Fruit fly (Drosophila melanogaster) whole organism, wandering third instar larva: ENCODE measurements around the gene fax.

Experiments used
- CG9705 ChIP-seq: fragments of 200-800 bp; sonication (Bioruptor generic); optimal IDR thresholded peaks from 2 replicates; lab custom pipeline; 2018; ENCODE audit warnings: missing biosample characterization, mild to moderate bottlenecking, missing genetic modification characterization
- CrebA ChIP-seq: fragments of 200-800 bp; sonication (Bioruptor generic); optimal IDR thresholded peaks from 2 replicates; lab custom pipeline; 2016; ENCODE audit warnings: missing biosample characterization, mild to moderate bottlenecking, missing genetic modification characterization, borderline replicate concordance
- Dfd ChIP-seq: fragments of >200 bp; optimal IDR thresholded peaks from 2 replicates; lab custom pipeline; 2017; ENCODE audit warnings: missing biosample characterization, missing genetic modification characterization
- GATAd ChIP-seq: sonication (Bioruptor generic); optimal IDR thresholded peaks from 2 replicates; lab custom pipeline; 2016; ENCODE audit warnings: missing biosample characterization, missing genetic modification characterization
- Hr83 ChIP-seq: fragments of 200-300 bp; sonication (Bioruptor generic); optimal IDR thresholded peaks from 2 replicates; lab custom pipeline; 2016; ENCODE audit warnings: missing biosample characterization, mild to moderate bottlenecking, missing genetic modification characterization, moderate library complexity; ENCODE audit not compliant: poor library complexity, severe bottlenecking
- Jra ChIP-seq: sonication (Bioruptor generic); optimal IDR thresholded peaks from 2 replicates; lab custom pipeline; 2016; ENCODE audit warnings: missing biosample characterization, missing genetic modification characterization
- Mio ChIP-seq: sonication (Bioruptor generic); optimal IDR thresholded peaks from 2 replicates; lab custom pipeline; 2016; ENCODE audit warnings: missing biosample characterization, missing genetic modification characterization
- Myc ChIP-seq: fragments of >200 bp; optimal IDR thresholded peaks from 2 replicates; lab custom pipeline; 2017
- N ChIP-seq: fragments of >200 bp; optimal IDR thresholded peaks from 2 replicates; lab custom pipeline; 2018; ENCODE audit warnings: missing biosample characterization, missing external identifiers, missing genetic modification characterization
- OdsH ChIP-seq: fragments of 200-800 bp; sonication (Bioruptor generic); optimal IDR thresholded peaks from 2 replicates; lab custom pipeline; 2016; ENCODE audit warnings: missing biosample characterization, mild to moderate bottlenecking, missing genetic modification characterization
- Rel ChIP-seq, 2 experiments: fragments of 200-800 bp; sonication (Bioruptor generic) in 1 of 2; optimal IDR thresholded peaks; 2 replicates in 1 of 2; 3 replicates in 1 of 2; lab custom pipeline; 2016 to 2019; ENCODE audit warnings: mild to moderate bottlenecking in 2 of 2, missing biosample characterization in 2 of 2, missing genetic modification characterization in 2 of 2, moderate library complexity in 1 of 2
- Vsx2 ChIP-seq: fragments of 200-300, 225-300 bp; sonication (Bioruptor generic); optimal IDR thresholded peaks from 2 replicates; lab custom pipeline; 2018; ENCODE audit warnings: missing biosample characterization, missing genetic modification characterization; ENCODE audit not compliant: partially characterized antibody
- br ChIP-seq: fragments of 200-800 bp; sonication (Bioruptor generic); optimal IDR thresholded peaks from 2 replicates; lab custom pipeline; 2016; ENCODE audit warnings: missing biosample characterization, missing genetic modification characterization
- brk ChIP-seq: fragments of 200-800 bp; sonication (Bioruptor generic); optimal IDR thresholded peaks from 2 replicates; lab custom pipeline; 2016; ENCODE audit warnings: missing biosample characterization, mild to moderate bottlenecking, missing genetic modification characterization
- ey ChIP-seq: fragments of 200-800 bp; sonication (Bioruptor generic); optimal IDR thresholded peaks from 2 replicates; lab custom pipeline; 2016; ENCODE audit warnings: missing biosample characterization, missing genetic modification characterization
- foxo ChIP-seq, 2 experiments: fragments of 200-800 bp; sonication (Bioruptor generic); optimal IDR thresholded peaks; 2 replicates in 1 of 2; 3 replicates in 1 of 2; lab custom pipeline; 2016 to 2017; ENCODE audit warnings: missing biosample characterization in 2 of 2, missing genetic modification characterization in 2 of 2
- fru ChIP-seq: fragments of 200-800 bp; sonication (Bioruptor generic); optimal IDR thresholded peaks from 3 replicates; lab custom pipeline; 2016; ENCODE audit warnings: missing biosample characterization, mild to moderate bottlenecking, missing genetic modification characterization
- h ChIP-seq: fragments of 200-800 bp; sonication (Bioruptor generic); optimal IDR thresholded peaks from 3 replicates; lab custom pipeline; 2016; ENCODE audit warnings: missing biosample characterization, mild to moderate bottlenecking, missing genetic modification characterization
- jim ChIP-seq: fragments of 175-275, 200-325 bp; sonication (Bioruptor generic); optimal IDR thresholded peaks from 2 replicates; lab custom pipeline; 2016; ENCODE audit warnings: missing biosample characterization, mild to moderate bottlenecking, missing genetic modification characterization
- lola ChIP-seq: fragments of >200 bp; optimal IDR thresholded peaks from 2 replicates; lab custom pipeline; 2017; ENCODE audit warnings: missing biosample characterization, missing genetic modification characterization
- pan ChIP-seq: fragments of >200 bp; optimal IDR thresholded peaks from 2 replicates; lab custom pipeline; 2017
- rgr ChIP-seq: fragments of 200-800 bp; sonication (Bioruptor generic); optimal IDR thresholded peaks from 3 replicates; lab custom pipeline; 2016; ENCODE audit warnings: missing biosample characterization, mild to moderate bottlenecking, missing genetic modification characterization
- sage ChIP-seq: fragments of 200-800 bp; sonication (Bioruptor generic); optimal IDR thresholded peaks from 2 replicates; lab custom pipeline; 2016; ENCODE audit warnings: missing biosample characterization, mild to moderate bottlenecking, missing genetic modification characterization
- sv ChIP-seq: fragments of 200-800 bp; sonication (Bioruptor generic); optimal IDR thresholded peaks from 3 replicates; lab custom pipeline; 2016; ENCODE audit warnings: missing biosample characterization, missing genetic modification characterization
- usp ChIP-seq: fragments of >200 bp; optimal IDR thresholded peaks from 2 replicates; lab custom pipeline; 2017; ENCODE audit warnings: missing biosample characterization, missing genetic modification characterization
- woc ChIP-seq: sonication (Bioruptor generic); optimal IDR thresholded peaks from 2 replicates; lab custom pipeline; 2016; ENCODE audit warnings: missing biosample characterization, mild to moderate bottlenecking, missing genetic modification characterization

fax gene

DNA sequence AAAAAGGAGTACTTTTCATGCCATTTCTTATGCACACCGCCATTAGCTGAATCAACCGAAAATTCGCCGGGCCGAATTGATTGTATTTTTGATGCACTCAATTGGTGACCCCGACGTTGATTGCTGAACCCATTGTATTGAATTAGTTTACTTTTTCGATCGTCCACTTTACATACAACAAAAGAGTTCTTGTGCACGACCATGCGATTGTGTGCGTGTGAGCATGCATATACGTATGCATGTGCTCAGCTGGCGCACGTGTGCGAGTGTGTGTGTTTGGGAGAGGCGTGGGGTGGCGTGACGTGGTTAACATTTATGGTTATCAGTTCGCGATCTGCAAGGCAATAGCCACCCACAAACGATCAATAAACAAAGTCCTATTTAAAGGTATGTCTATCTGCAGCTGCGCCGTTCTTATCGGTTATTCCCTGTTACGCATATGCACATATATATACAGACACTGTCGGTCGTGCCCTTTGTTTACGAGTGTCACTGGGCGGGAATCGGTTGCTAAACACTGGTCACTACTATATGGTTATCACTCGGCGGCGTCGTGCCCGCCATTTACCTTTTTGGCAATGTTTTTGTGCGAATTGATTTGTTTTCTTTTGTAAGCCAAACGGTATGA lies 26.3 kb downstream of the fax start (continued):
- TF ChIP-seq lola (GFP tag; lab: Kevin White, UChicago) (no peak), GATAd (no peak), sage (no peak), jim (GFP tag; lab: Kevin White, UChicago) (no peak), OdsH (GFP tag; lab: Kevin White, UChicago) (peak; percentile 43), Hr83 (GFP tag; lab: Kevin White, UChicago) (no peak)

DNA sequence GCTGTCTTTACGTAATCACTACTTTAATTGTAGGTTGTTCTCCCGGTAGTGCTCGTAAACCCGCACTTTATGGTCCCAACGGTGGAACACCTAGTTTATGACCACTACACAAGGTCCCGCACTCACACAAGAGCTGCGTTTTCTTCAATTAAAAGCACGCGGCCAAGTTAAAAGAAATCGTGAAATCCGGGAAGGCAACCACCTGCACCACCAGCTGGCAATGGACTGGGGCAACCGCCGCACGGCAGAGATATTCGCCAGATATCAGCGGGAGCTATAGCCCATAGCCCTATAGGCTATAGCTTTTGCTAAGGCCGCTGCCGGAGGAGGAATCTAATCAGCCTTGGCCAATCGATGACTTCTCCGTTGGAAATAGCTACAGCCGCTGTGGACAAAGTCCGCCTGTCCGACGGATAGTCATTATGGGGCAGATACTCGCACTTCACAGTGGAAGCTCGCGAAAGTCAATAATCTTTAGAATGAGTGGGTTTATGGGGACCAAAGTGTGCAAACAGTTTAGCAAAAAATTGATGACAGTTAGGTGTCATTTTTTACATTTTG lies 27.4 kb downstream of the fax start:
- TF ChIP-seq fru (GFP tag; lab: Kevin White, UChicago) = no peak
- peak; percentile 12 for TF ChIP-seq h (GFP tag; lab: Kevin White, UChicago)

DNA sequence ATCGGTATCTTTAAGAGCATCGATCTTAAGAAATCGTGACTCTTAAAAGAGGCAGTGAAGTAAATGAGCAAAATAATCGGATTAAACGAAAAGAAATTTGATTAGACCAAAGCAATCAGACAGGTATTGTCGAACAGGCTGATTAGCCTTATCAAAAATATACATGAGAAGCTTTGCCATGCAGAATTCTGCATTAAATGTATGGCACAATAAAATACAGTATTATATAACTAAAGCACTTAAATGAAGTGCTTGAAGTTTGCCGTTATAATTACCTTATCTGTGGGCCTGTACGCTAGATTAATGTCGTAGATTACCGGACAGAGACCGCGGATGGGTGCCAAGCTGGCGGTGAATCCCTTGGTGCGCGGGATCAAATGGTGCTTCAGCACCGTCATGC lies 28.6 kb downstream of the fax start:
- TF ChIP-seq lola (GFP tag; lab: Kevin White, UChicago) = no peak
- no peak for TF ChIP-seq Rel (GFP tag; optimal IDR thresholded peaks at IDR 0.05; lab: Kevin White, UChicago)
- peak; percentile 1 for TF ChIP-seq Rel (tag; optimal IDR thresholded peaks at IDR 0.05; lab: Kevin White, UChicago)

DNA sequence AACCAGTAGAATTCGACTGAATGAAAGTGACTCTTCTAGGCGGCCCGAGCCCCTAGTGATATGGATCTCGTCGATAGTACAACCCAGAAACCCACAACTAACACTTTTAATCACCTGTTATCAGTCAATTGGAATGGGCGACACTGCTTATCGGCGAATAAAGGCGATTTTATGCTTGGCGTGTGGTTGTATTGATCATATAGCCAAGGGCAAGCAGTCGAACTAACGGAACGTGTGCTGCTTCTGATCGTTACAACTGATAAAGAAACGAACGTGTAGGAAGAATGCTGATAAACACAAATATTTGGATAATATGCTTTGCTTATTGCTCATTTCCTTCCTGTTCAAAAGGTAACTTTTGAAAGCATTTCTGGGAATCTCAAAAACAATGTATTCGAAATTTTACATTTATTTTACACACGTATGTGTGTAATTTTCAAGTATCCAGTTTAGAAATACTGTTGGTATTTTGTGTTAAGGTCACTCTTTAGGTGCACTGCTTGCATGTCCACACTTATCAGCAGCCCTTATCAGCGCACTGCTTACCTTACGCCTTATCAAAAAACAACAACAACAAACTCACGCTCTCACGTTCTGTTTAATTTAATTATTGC lies 30.3 kb downstream of the fax start, which contains the start of gene Agpat4:
TSS of gene Agpat4 (minus strand) at position 387 of the 614 bp plus-strand sequence.
- TF ChIP-seq ey (GFP tag; lab: Kevin White, UChicago) (no peak), Mio (GFP tag; lab: Kevin White, UChicago) (no peak), Hr83 (GFP tag; lab: Kevin White, UChicago) (no peak), Rel (GFP tag; optimal IDR thresholded peaks at IDR 0.05; lab: Kevin White, UChicago) (no peak), Rel (tag; optimal IDR thresholded peaks at IDR 0.05; lab: Kevin White, UChicago) (no peak), woc (no peak), Jra (GFP tag; lab: Kevin White, UChicago) (no peak), fru (GFP tag; lab: Kevin White, UChicago) (peak; percentile 31), Myc (lab: Kevin White, UChicago) (peak; percentile 10), br (GFP tag; lab: Kevin White, UChicago) (no peak), brk (no peak), Vsx2 (GFP tag; lab: Kevin White, UChicago) (no peak), GATAd (peak; percentile 96), CrebA (GFP tag; lab: Kevin White, UChicago) (no peak), usp (GFP tag; lab: Kevin White, UChicago) (no peak)

DNA sequence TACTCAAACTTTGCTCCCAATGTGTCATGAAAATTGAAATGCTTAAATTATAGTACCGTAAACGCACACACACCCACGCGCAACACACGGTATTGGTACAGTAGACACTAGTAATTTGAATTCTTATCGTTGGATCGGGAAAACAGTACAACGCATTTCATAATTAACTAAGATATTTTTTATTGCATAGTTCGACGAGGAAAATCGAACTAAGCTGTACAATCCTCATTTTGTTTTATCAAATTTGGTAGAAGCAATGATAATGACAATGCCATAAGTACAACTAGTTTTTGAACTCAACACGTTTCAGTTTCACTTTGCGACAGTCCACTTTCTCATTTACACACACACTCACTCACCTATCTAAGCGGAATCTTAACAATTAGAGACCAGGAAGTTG lies 30.9 kb downstream of the fax start:
- no peak for TF ChIP-seq lola (GFP tag; lab: Kevin White, UChicago)
- TF ChIP-seq ey (GFP tag; lab: Kevin White, UChicago) = peak; percentile 43
- peak; percentile 25 for TF ChIP-seq br (GFP tag; lab: Kevin White, UChicago)
- peak in 1 of 2 experiments; percentile 55 for TF ChIP-seq foxo (GFP tag; optimal IDR thresholded peaks at IDR 0.05; lab: Kevin White, UChicago)
- peak; percentile 36 for TF ChIP-seq OdsH (GFP tag; lab: Kevin White, UChicago)
- TF ChIP-seq CG9705 (GFP tag; lab: Kevin White, UChicago) = no peak
- no peak for TF ChIP-seq Dfd
- peak; percentile 50 for TF ChIP-seq h (GFP tag; lab: Kevin White, UChicago)
- TF ChIP-seq fru (GFP tag; lab: Kevin White, UChicago) = peak; percentile 10
- TF ChIP-seq pan = no peak
- TF ChIP-seq Rel (GFP tag; optimal IDR thresholded peaks at IDR 0.05; lab: Kevin White, UChicago) = no peak
- TF ChIP-seq Rel (tag; optimal IDR thresholded peaks at IDR 0.05; lab: Kevin White, UChicago) = no peak
- TF ChIP-seq N (GFP tag; lab: Kevin White, UChicago) = no peak
- peak; percentile 46 for TF ChIP-seq rgr (GFP tag; lab: Kevin White, UChicago)
- TF ChIP-seq sv (GFP tag; lab: Kevin White, UChicago) = peak; percentile 51
- TF ChIP-seq, all 38 proteins: peak for 8
